Worm (Caenorhabditis elegans) whole organism, L3 larva: ENCODE results near the gene pcp-1.

Experiments
- R02D3.7 ChIP-seq: fragments of 150-350 bp; optimal IDR thresholded peaks from 2 replicates; lab custom pipeline; 2014; ENCODE audit warnings: missing biosample characterization, missing genetic modification characterization
- ZK546.5 ChIP-seq: sonication (generic microtip); optimal IDR thresholded peaks from 2 replicates; lab custom pipeline; 2017; ENCODE audit warnings: missing biosample characterization, missing genetic modification characterization
- aly-2 ChIP-seq: fragments of 150-350 bp; optimal IDR thresholded peaks from 2 replicates; lab custom pipeline; 2014; ENCODE audit warnings: missing biosample characterization, missing genetic modification characterization
- ceh-28 ChIP-seq: fragments of 150-350 bp; optimal IDR thresholded peaks from 2 replicates; lab custom pipeline; 2014; ENCODE audit warnings: missing biosample characterization, missing genetic modification reagents, missing genetic modification characterization
- ceh-82 ChIP-seq: fragments of 150-350 bp; optimal IDR thresholded peaks from 2 replicates; lab custom pipeline; 2014; ENCODE audit warnings: missing biosample characterization, missing genetic modification characterization
- ceh-9 ChIP-seq: sonication (generic microtip); optimal IDR thresholded peaks from 2 replicates; lab custom pipeline; 2018; ENCODE audit warnings: missing biosample characterization, missing genetic modification characterization
- daf-12 ChIP-seq: fragments of 150-350 bp; optimal IDR thresholded peaks from 2 replicates; lab custom pipeline; 2014; ENCODE audit warnings: missing biosample characterization, missing genetic modification reagents, missing genetic modification characterization
- egl-5 ChIP-seq: fragments of 150-350 bp; optimal IDR thresholded peaks from 2 replicates; lab custom pipeline; 2017; ENCODE audit warnings: missing biosample characterization, missing genetic modification reagents, missing genetic modification characterization, inconsistent platforms
- elt-1 ChIP-seq: fragments of 150-350 bp; optimal IDR thresholded peaks from 2 replicates; lab custom pipeline; 2014; ENCODE audit warnings: missing biosample characterization, missing genetic modification characterization
- elt-2 ChIP-seq: sonication (generic microtip); optimal IDR thresholded peaks from 2 replicates; lab custom pipeline; 2016; ENCODE audit warnings: missing genetic modification reagents, mild to moderate bottlenecking, missing genetic modification characterization, missing compliant biosample characterization
- elt-3 ChIP-seq, 3 experiments: fragments of 150-350 bp in 1 of 3; sonication (generic microtip) in 2 of 3; optimal IDR thresholded peaks; 2 replicates in 2 of 3; 4 replicates in 1 of 3; lab custom pipeline; 2014 to 2017; ENCODE audit warnings: missing biosample characterization in 3 of 3, missing genetic modification characterization in 3 of 3
- fkh-10 ChIP-seq: sonication (generic microtip); optimal IDR thresholded peaks from 2 replicates; lab custom pipeline; 2017; ENCODE audit warnings: missing biosample characterization, missing genetic modification reagents, missing genetic modification characterization
- fkh-2 ChIP-seq: fragments of 150-350 bp; optimal IDR thresholded peaks from 2 replicates; lab custom pipeline; 2014; ENCODE audit warnings: missing biosample characterization, missing genetic modification reagents, missing genetic modification characterization
- fos-1 ChIP-seq: fragments of 150-350 bp; optimal IDR thresholded peaks from 2 replicates; lab custom pipeline; 2014; ENCODE audit warnings: missing biosample characterization, missing genetic modification characterization
- hmg-11 ChIP-seq: sonication (generic microtip); optimal IDR thresholded peaks from 2 replicates; lab custom pipeline; 2016; ENCODE audit warnings: missing genetic modification characterization, missing compliant biosample characterization
- lin-15B ChIP-seq: fragments of 150-350 bp; optimal IDR thresholded peaks from 2 replicates; lab custom pipeline; 2014; ENCODE audit warnings: missing biosample characterization, missing genetic modification characterization
- lin-39 ChIP-seq: fragments of 150-350 bp; optimal IDR thresholded peaks from 2 replicates; lab custom pipeline; 2018; ENCODE audit warnings: missing biosample characterization, missing genetic modification reagents, missing genetic modification characterization
- lsy-12 ChIP-seq: sonication (generic microtip); optimal IDR thresholded peaks from 2 replicates; lab custom pipeline; 2016; ENCODE audit warnings: mild to moderate bottlenecking, missing genetic modification characterization, missing compliant biosample characterization
- mdl-1 ChIP-seq: fragments of 150-350 bp; optimal IDR thresholded peaks from 2 replicates; lab custom pipeline; 2014; ENCODE audit warnings: missing biosample characterization, missing genetic modification characterization
- nfya-1 ChIP-seq: sonication (generic microtip); optimal IDR thresholded peaks from 2 replicates; lab custom pipeline; 2017; ENCODE audit warnings: missing genetic modification characterization, mild to moderate bottlenecking, missing compliant biosample characterization, antibody characterized with exemption, moderate library complexity; ENCODE audit not compliant: insufficient read depth
- nhr-11 ChIP-seq: fragments of 150-350 bp; optimal IDR thresholded peaks from 2 replicates; lab custom pipeline; 2014; ENCODE audit warnings: missing biosample characterization, missing genetic modification characterization
- nhr-23 ChIP-seq: fragments of 150-350 bp; optimal IDR thresholded peaks from 2 replicates; lab custom pipeline; 2014; ENCODE audit warnings: missing biosample characterization, missing genetic modification reagents, missing genetic modification characterization
- nhr-25 ChIP-seq: sonication (generic microtip); optimal IDR thresholded peaks from 2 replicates; lab custom pipeline; 2017; ENCODE audit warnings: missing biosample characterization, missing genetic modification characterization
- nhr-28 ChIP-seq: fragments of 150-350 bp; optimal IDR thresholded peaks from 2 replicates; lab custom pipeline; 2014; ENCODE audit warnings: missing biosample characterization, missing genetic modification characterization
- nhr-43 ChIP-seq: sonication (generic microtip); optimal IDR thresholded peaks from 2 replicates; lab custom pipeline; 2016; ENCODE audit warnings: mild to moderate bottlenecking, missing genetic modification characterization, missing compliant biosample characterization; ENCODE audit not compliant: poor library complexity, severe bottlenecking
- nhr-76 ChIP-seq: fragments of 150-350 bp; sonication (generic microtip); optimal IDR thresholded peaks from 5 replicates; lab custom pipeline; 2014; ENCODE audit warnings: missing biosample characterization, missing genetic modification characterization
- nhr-77 ChIP-seq: fragments of 150-350 bp; optimal IDR thresholded peaks from 2 replicates; lab custom pipeline; 2014; ENCODE audit warnings: missing biosample characterization, missing genetic modification characterization
- pha-4 ChIP-seq: fragments of 150-350 bp; optimal IDR thresholded peaks from 2 replicates; lab custom pipeline; 2014; ENCODE audit warnings: missing biosample characterization, missing genetic modification reagents, missing genetic modification characterization
- pqm-1 ChIP-seq: fragments of 150-350 bp; optimal IDR thresholded peaks from 2 replicates; lab custom pipeline; 2017; ENCODE audit warnings: missing biosample characterization, missing genetic modification characterization, inconsistent platforms
- skn-1 ChIP-seq: fragments of 150-350 bp; optimal IDR thresholded peaks from 2 replicates; lab custom pipeline; 2014; ENCODE audit warnings: missing biosample characterization, missing genetic modification characterization
- snpc-4 ChIP-seq: fragments of 150-350 bp; optimal IDR thresholded peaks from 2 replicates; lab custom pipeline; 2014; ENCODE audit warnings: missing biosample characterization, missing genetic modification characterization
- tbx-2 ChIP-seq: sonication (generic microtip); optimal IDR thresholded peaks from 2 replicates; lab custom pipeline; 2016; ENCODE audit warnings: mild to moderate bottlenecking, missing genetic modification characterization, missing compliant biosample characterization
- unc-39 ChIP-seq: sonication (generic microtip); optimal IDR thresholded peaks from 4 replicates; lab custom pipeline; 2017; ENCODE audit warnings: missing biosample characterization, missing genetic modification characterization
- unc-62 ChIP-seq: fragments of 150-350 bp; sonication (generic microtip); optimal IDR thresholded peaks from 4 replicates; lab custom pipeline; 2014; ENCODE audit warnings: missing biosample characterization, missing genetic modification reagents, missing genetic modification characterization
- ztf-11 ChIP-seq: fragments of 150-350 bp; optimal IDR thresholded peaks from 2 replicates; lab custom pipeline; 2014; ENCODE audit warnings: missing biosample characterization, missing genetic modification characterization
- ztf-4 ChIP-seq: fragments of 150-350 bp; optimal IDR thresholded peaks from 2 replicates; lab custom pipeline; 2014; ENCODE audit warnings: missing biosample characterization, missing genetic modification characterization

The pcp-1 gene

DNA sequence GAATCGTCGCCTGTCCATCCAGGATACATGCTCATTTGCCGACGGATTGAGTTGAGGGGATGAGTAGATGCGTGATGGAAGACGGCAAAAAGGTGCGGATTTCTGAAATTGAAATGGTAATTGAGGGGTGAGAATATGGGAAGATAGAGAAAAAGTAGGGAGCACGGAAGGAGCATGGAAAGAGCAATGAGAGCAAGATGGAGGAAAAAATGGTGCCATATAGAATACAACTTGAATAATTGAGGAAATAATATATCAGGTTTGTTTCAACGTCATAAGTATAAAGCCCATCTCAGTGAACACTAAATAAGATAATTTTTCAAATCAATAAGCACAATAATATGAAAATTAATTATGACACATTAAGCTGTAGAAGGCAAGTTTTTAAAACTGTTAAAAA is 24.7 kb downstream of the pcp-1 start, which contains the start of gene mab-5:
Gene mab-5, minus strand, starts transcription at position 101 of the 400 bp plus-strand sequence.
- TF ChIP-seq nfya-1 (no peak), fkh-10 (GFP tag; lab: Kevin White, UChicago) (no peak), lin-39 (tag; lab: Kevin White, UChicago) (no peak), mdl-1 (tag; lab: Kevin White, UChicago) (no peak), R02D3.7 (tag; lab: Kevin White, UChicago) (no peak), fkh-2 (tag; lab: Kevin White, UChicago) (no peak), skn-1 (tag; lab: Kevin White, UChicago) (no peak), egl-5 (no peak)

DNA sequence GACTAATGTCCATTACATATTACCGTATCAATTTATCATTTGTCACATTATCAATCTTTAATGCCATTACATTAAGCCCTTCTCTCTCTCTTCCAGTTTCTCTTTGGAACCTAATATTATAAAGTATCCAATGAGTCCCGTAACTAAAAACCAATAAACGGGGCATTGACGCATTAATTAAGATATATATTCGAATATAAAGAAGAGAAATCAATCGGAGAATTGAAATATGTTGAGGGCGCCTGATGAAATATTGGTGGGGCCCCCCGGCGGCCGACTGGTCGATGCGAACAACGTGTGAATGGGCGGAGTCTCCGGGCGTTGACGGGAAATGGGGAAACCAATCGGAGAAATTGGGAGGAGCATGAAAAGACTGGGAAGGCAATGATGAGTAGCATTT is 25.5 kb downstream of the pcp-1 start:
- peak; percentile 83 for TF ChIP-seq egl-5
- TF ChIP-seq nhr-43 (tag; lab: Kevin White, UChicago), result no peak
- TF ChIP-seq pqm-1, result no peak
- TF ChIP-seq pha-4 (tag; lab: Kevin White, UChicago), result no peak
- no peak for TF ChIP-seq ztf-4 (tag; lab: Kevin White, UChicago)
- no peak for TF ChIP-seq nhr-77 (tag; lab: Kevin White, UChicago)
- TF ChIP-seq nhr-76, result no peak
- TF ChIP-seq nhr-23 (tag; lab: Kevin White, UChicago), result no peak
- no peak for TF ChIP-seq ZK546.5
- TF ChIP-seq unc-62 (GFP tag; lab: Kevin White, UChicago), result peak; percentile 24
- peak; percentile 32 for TF ChIP-seq lin-39 (tag; lab: Kevin White, UChicago)
- no peak for TF ChIP-seq ceh-9 (tag; lab: Kevin White, UChicago)
- TF ChIP-seq daf-12 (tag; lab: Kevin White, UChicago), result no peak
- TF ChIP-seq nfya-1, result peak; percentile 94
- peak; percentile 9 for TF ChIP-seq lsy-12 (tag; lab: Kevin White, UChicago)
- no peak for TF ChIP-seq fos-1 (tag; lab: Kevin White, UChicago)
- TF ChIP-seq ceh-28 (tag; lab: Kevin White, UChicago), result no peak
- no peak for TF ChIP-seq tbx-2 (tag; lab: Kevin White, UChicago)
- TF ChIP-seq nhr-25 (tag; lab: Kevin White, UChicago), result no peak
- no peak for TF ChIP-seq nhr-11 (tag; lab: Kevin White, UChicago)
- TF ChIP-seq ztf-11 (tag; lab: Kevin White, UChicago), result no peak

ce11 chrIII:7788410-7788809 is 29.7 kb downstream of the pcp-1 start:
- TF ChIP-seq nhr-25 (tag; lab: Kevin White, UChicago) (no peak), unc-39 (no peak), aly-2 (tag; lab: Kevin White, UChicago) (no peak), elt-1 (tag; lab: Kevin White, UChicago) (no peak), ZK546.5 (no peak), ztf-4 (tag; lab: Kevin White, UChicago) (no peak), fkh-10 (GFP tag; lab: Kevin White, UChicago) (no peak), fos-1 (tag; lab: Kevin White, UChicago) (no peak), mdl-1 (tag; lab: Kevin White, UChicago) (no peak), lin-15B (tag; lab: Kevin White, UChicago) (no peak), nfya-1 (no peak), fkh-2 (tag; lab: Kevin White, UChicago) (no peak), ceh-82 (tag; lab: Kevin White, UChicago) (no peak), nhr-28 (tag; lab: Kevin White, UChicago) (no peak), skn-1 (tag; lab: Kevin White, UChicago) (no peak), nhr-43 (tag; lab: Kevin White, UChicago) (no peak), elt-3 (tag; optimal IDR thresholded peaks at IDR 0.05; lab: Kevin White, UChicago) (no peak), elt-2 (no peak), hmg-11 (no peak)

ce11 chrIII:7790522-7790921 is 31.8 kb downstream of the pcp-1 start:
- TF ChIP-seq nfya-1, result peak; percentile 65
- TF ChIP-seq elt-3 (tag; optimal IDR thresholded peaks at IDR 0.05; lab: Kevin White, UChicago), result no peak
- no peak for TF ChIP-seq snpc-4 (tag; lab: Kevin White, UChicago)
- TF ChIP-seq nhr-11 (tag; lab: Kevin White, UChicago), result no peak
- TF ChIP-seq, all 47 proteins: peak for 1
